Fruit fly (Drosophila melanogaster) whole organism, embryonic: ENCODE data around the gene CG5498.

ENCODE experiments used
- Atf6 ChIP-seq: fragments of 200-800 bp; sonication (Bioruptor generic); IDR thresholded peaks from 2 replicates; pipeline ENCODE4 v1.3.6; 2022; ENCODE audit warnings: missing biosample characterization, missing genetic modification characterization
- CoRest ChIP-seq: fragments of 200-800 bp; sonication (Bioruptor generic); optimal IDR thresholded peaks from 3 replicates; lab custom pipeline; 2018; ENCODE audit warnings: missing biosample characterization, mild to moderate bottlenecking, missing genetic modification characterization, moderate library complexity
- Dfd ChIP-seq, 2 experiments: fragments of >200 bp; optimal IDR thresholded peaks; 2 replicates each; lab custom pipeline; 2017; ENCODE audit warnings: missing biosample characterization in 2 of 2, missing genetic modification characterization in 2 of 2
- Poxn ChIP-seq: fragments of 200-800 bp; sonication (Bioruptor generic); IDR thresholded peaks from 2 replicates; pipeline ENCODE4 v1.3.6; 2022; ENCODE audit warnings: missing biosample characterization, missing genetic modification characterization
- Taf1 ChIP-seq: fragments of 200-800 bp; sonication (Bioruptor generic); IDR thresholded peaks from 2 replicates; pipeline ENCODE4 v1.3.6; 2022; ENCODE audit warnings: missing biosample characterization, missing genetic modification characterization
- dm ChIP-seq: fragments of 200-800 bp; sonication (Bioruptor generic); optimal IDR thresholded peaks from 3 replicates; lab custom pipeline; 2016; ENCODE audit warnings: missing biosample characterization, missing genetic modification characterization
- gsb-n ChIP-seq: fragments of 200-800 bp; sonication (Bioruptor generic); optimal IDR thresholded peaks from 3 replicates; lab custom pipeline; 2018; ENCODE audit warnings: missing biosample characterization, mild to moderate bottlenecking, missing genetic modification characterization
- nerfin-2 ChIP-seq: fragments of 200-800 bp; sonication (Bioruptor generic); IDR thresholded peaks from 2 replicates; pipeline ENCODE4 v1.3.6; 2022; ENCODE audit warnings: missing biosample characterization, missing genetic modification characterization; ENCODE audit not compliant: partially characterized antibody
- slbo ChIP-seq: fragments of 200-800 bp; sonication (Bioruptor generic); IDR thresholded peaks from 2 replicates; pipeline ENCODE4 v1.3.6; 2022; ENCODE audit warnings: missing biosample characterization, missing genetic modification characterization
- sqz ChIP-seq: fragments of 200-800 bp; sonication (Bioruptor generic); optimal IDR thresholded peaks from 3 replicates; lab custom pipeline; 2018; ENCODE audit warnings: missing biosample characterization, mild to moderate bottlenecking, missing genetic modification characterization

- no peak for TF ChIP-seq dm (GFP tag; lab: Kevin White, UChicago)
- TF ChIP-seq sqz (GFP tag; lab: Kevin White, UChicago) = no peak
- no peak for TF ChIP-seq nerfin-2
- TF ChIP-seq CoRest (tag; lab: Kevin White, UChicago) = no peak
- no peak for TF ChIP-seq slbo (GFP tag; lab: Robert Waterston, UW)
- TF ChIP-seq Atf6 (GFP tag; lab: Robert Waterston, UW) = no peak
- no peak for TF ChIP-seq Taf1
- TF ChIP-seq Poxn (GFP tag; lab: Robert Waterston, UW) = no peak
- no peak for TF ChIP-seq Dfd (GFP tag; optimal IDR thresholded peaks at IDR 0.05; lab: Kevin White, UChicago)
- TF ChIP-seq gsb-n (tag; lab: Kevin White, UChicago) = no peak
These were observed 13.9 kb downstream of the CG5498 start, which contains the start of gene CG13247 for dm6 chr3L:20370013-20370412.
